In genomic region chr2L:16487571-16488276, dm6 we compare ENCODE assay signal across 1 fruit fly cellular context.
A peak's percentile ranks its signal among the peaks of the same experiment; 100 is the strongest.
TF ChIP-seq lines count a peak whose summit lies in the region.

Nepl8 (plus strand) TSS chr2L:16488148.

TF ChIP-seq in whole organism, embryonic, 481 proteins besides CTCF, POLR2A, EP300 and RAD21 (continued from another document and continues in another):
- TF ChIP-seq CG33213 (GFP tag; optimal IDR thresholded peaks at IDR 0.05; lab: Kevin White, UChicago) = peak; percentile 63
- TF ChIP-seq CoRest (tag; optimal IDR thresholded peaks at IDR 0.05; lab: Kevin White, UChicago) = peak; percentile 81
- TF ChIP-seq Atf6 (GFP tag; IDR thresholded peaks at IDR 0.05; lab: Robert Waterston, UW) = no peak
- peak; percentile 40; the same call in 1 of the 2 replicates for TF ChIP-seq amos (GFP tag; IDR thresholded peaks at IDR 0.05; lab: Robert Waterston, UW; ENCODE audit: partially characterized antibody)
- no peak for TF ChIP-seq Elba2 (GFP tag; optimal IDR thresholded peaks at IDR 0.05; lab: Kevin White, UChicago)
- no peak for TF ChIP-seq Doc2 (GFP tag; IDR thresholded peaks at IDR 0.05; lab: Robert Waterston, UW)
- TF ChIP-seq peb (GFP tag; IDR thresholded peaks at IDR 0.05; lab: Robert Waterston, UW) = no peak
- TF ChIP-seq CG31365 (tag; optimal IDR thresholded peaks at IDR 0.05; lab: Kevin White, UChicago) = no peak
- no peak for TF ChIP-seq dimm (GFP tag; IDR thresholded peaks at IDR 0.05; lab: Robert Waterston, UW)
- TF ChIP-seq ttk (GFP tag; IDR thresholded peaks at IDR 0.05; lab: Robert Waterston, UW) = 0 out of 2 replicates have a peak, but pooled peaks have one; percentile 17
- TF ChIP-seq pfk (GFP tag; optimal IDR thresholded peaks at IDR 0.05; lab: Kevin White, UChicago) = peak; percentile 54
- TF ChIP-seq jigr1 (GFP tag; IDR thresholded peaks at IDR 0.05; lab: Robert Waterston, UW) = no peak
- peak; percentile 15 for TF ChIP-seq chn (GFP tag; optimal IDR thresholded peaks at IDR 0.05; lab: Kevin White, UChicago)
- no peak for TF ChIP-seq Dad (GFP tag; optimal IDR thresholded peaks at IDR 0.05; lab: Kevin White, UChicago)
- TF ChIP-seq CG6765 (GFP tag; optimal IDR thresholded peaks at IDR 0.05; lab: Kevin White, UChicago) = no peak
- no peak for TF ChIP-seq Fer3 (tag; optimal IDR thresholded peaks at IDR 0.05; lab: Kevin White, UChicago)
- TF ChIP-seq bcd (GFP tag; optimal IDR thresholded peaks at IDR 0.05; lab: Kevin White, UChicago) = no peak
- TF ChIP-seq CG18476 (GFP tag; optimal IDR thresholded peaks at IDR 0.05; lab: Kevin White, UChicago) = no peak
- peak; percentile 47 for TF ChIP-seq odd (GFP tag; optimal IDR thresholded peaks at IDR 0.05; lab: Kevin White, UChicago)
- no peak for TF ChIP-seq klu (GFP tag; IDR thresholded peaks at IDR 0.05; lab: Robert Waterston, UW)
- no peak for TF ChIP-seq CG34376 (GFP tag; optimal IDR thresholded peaks at IDR 0.05; lab: Kevin White, UChicago)
- TF ChIP-seq Sry-δ (GFP tag; optimal IDR thresholded peaks at IDR 0.05; lab: Kevin White, UChicago) = peak; percentile 59
- peak; percentile 1 to 25 for TF ChIP-seq Pdp1 (GFP tag; optimal IDR thresholded peaks at IDR 0.05; lab: Kevin White, UChicago)
- peak; percentile 2 for TF ChIP-seq ERR (GFP tag; optimal IDR thresholded peaks at IDR 0.05; lab: Kevin White, UChicago)
- no peak for TF ChIP-seq CG6683 (GFP tag; optimal IDR thresholded peaks at IDR 0.05; lab: Kevin White, UChicago)
- peak; percentile 11 for TF ChIP-seq CG18764 (GFP tag; optimal IDR thresholded peaks at IDR 0.05; lab: Kevin White, UChicago)
- TF ChIP-seq NFAT (GFP tag; IDR thresholded peaks at IDR 0.05; lab: Robert Waterston, UW) = no peak
- TF ChIP-seq gsb-n (tag; optimal IDR thresholded peaks at IDR 0.05; lab: Kevin White, UChicago) = peak; percentile 12
- TF ChIP-seq CG14860 (GFP tag; IDR thresholded peaks at IDR 0.05; lab: Robert Waterston, UW; ENCODE audit: partially characterized antibody) = no peak
- TF ChIP-seq crol (GFP tag; IDR thresholded peaks at IDR 0.05; lab: Robert Waterston, UW) = no peak
- no peak for TF ChIP-seq mirr (GFP tag; optimal IDR thresholded peaks at IDR 0.05; lab: Kevin White, UChicago)
- TF ChIP-seq scrt (GFP tag; optimal IDR thresholded peaks at IDR 0.05; lab: Kevin White, UChicago) = no peak
- no peak for TF ChIP-seq ken (GFP tag; IDR thresholded peaks at IDR 0.05; lab: Robert Waterston, UW)
- TF ChIP-seq Dbx (GFP tag; IDR thresholded peaks at IDR 0.05; lab: Robert Waterston, UW) = 0 out of 3 replicates have a peak, but pooled peaks have one; percentile 12
- no peak for TF ChIP-seq usp (GFP tag; optimal IDR thresholded peaks at IDR 0.05; lab: Kevin White, UChicago)
- no peak for TF ChIP-seq CG6689 (GFP tag; IDR thresholded peaks at IDR 0.05; lab: Robert Waterston, UW)
- peak; percentile 60 for TF ChIP-seq phol (tag; optimal IDR thresholded peaks at IDR 0.05; lab: Kevin White, UChicago)
- peak; percentile 32 for TF ChIP-seq maf-S (GFP tag; optimal IDR thresholded peaks at IDR 0.05; lab: Kevin White, UChicago)
- TF ChIP-seq cad (GFP tag; optimal IDR thresholded peaks at IDR 0.05; lab: Kevin White, UChicago) = no peak
- TF ChIP-seq crp (GFP tag; optimal IDR thresholded peaks at IDR 0.05; lab: Kevin White, UChicago) = peak in 1 of 2 experiments; percentile 29
- no peak for TF ChIP-seq TFAM (GFP tag; optimal IDR thresholded peaks at IDR 0.05; lab: Kevin White, UChicago)
- TF ChIP-seq CG5953 (GFP tag; IDR thresholded peaks at IDR 0.05; lab: Robert Waterston, UW) = no peak
- no peak for TF ChIP-seq pnt (GFP tag; optimal IDR thresholded peaks at IDR 0.05; lab: Kevin White, UChicago)
- no peak for TF ChIP-seq CG31224 (GFP tag; IDR thresholded peaks at IDR 0.05; lab: Robert Waterston, UW)
- no peak for TF ChIP-seq aop (GFP tag; IDR thresholded peaks at IDR 0.05; lab: Robert Waterston, UW)
- no peak for TF ChIP-seq Six4 (GFP tag; optimal IDR thresholded peaks at IDR 0.05; lab: Kevin White, UChicago)
- TF ChIP-seq seq (GFP tag; IDR thresholded peaks at IDR 0.05; lab: Robert Waterston, UW) = no peak
- TF ChIP-seq CG12299 (tag; optimal IDR thresholded peaks at IDR 0.05; lab: Kevin White, UChicago) = no peak
- peak; percentile 48 for TF ChIP-seq Dref (GFP tag; IDR thresholded peaks at IDR 0.05; lab: Robert Waterston, UW)
- peak; percentile 58 for TF ChIP-seq CG8944 (GFP tag; optimal IDR thresholded peaks at IDR 0.05; lab: Kevin White, UChicago)
- no peak for TF ChIP-seq insv (GFP tag; optimal IDR thresholded peaks at IDR 0.05; lab: Kevin White, UChicago)
- 0 out of 3 replicates have a peak, but pooled peaks have one; percentile 14 for TF ChIP-seq ci (GFP tag; IDR thresholded peaks at IDR 0.05; lab: Robert Waterston, UW)
- peak in 1 of 2 experiments; percentile 12 for TF ChIP-seq bsh (GFP tag; optimal IDR thresholded peaks at IDR 0.05; lab: Kevin White, UChicago)
- TF ChIP-seq ash1 (GFP tag; optimal IDR thresholded peaks at IDR 0.05; lab: Kevin White, UChicago) = no peak
- TF ChIP-seq Opbp (GFP tag; IDR thresholded peaks at IDR 0.05; lab: Robert Waterston, UW; ENCODE audit: partially characterized antibody) = peak; percentile 58; the same call in 1 of the 3 replicates
- no peak for TF ChIP-seq dm (GFP tag; optimal IDR thresholded peaks at IDR 0.05; lab: Kevin White, UChicago)
- no peak for TF ChIP-seq CG32532 (GFP tag; IDR thresholded peaks at IDR 0.05; lab: Robert Waterston, UW)
- no peak for TF ChIP-seq CG12236 (GFP tag; optimal IDR thresholded peaks at IDR 0.05; lab: Kevin White, UChicago)
- TF ChIP-seq danr (GFP tag; IDR thresholded peaks at IDR 0.05; lab: Robert Waterston, UW) = no peak
- no peak for TF ChIP-seq CG31441 (GFP tag; IDR thresholded peaks at IDR 0.05; lab: Robert Waterston, UW)
- no peak for TF ChIP-seq CG10565 (GFP tag; optimal IDR thresholded peaks at IDR 0.05; lab: Kevin White, UChicago)
- TF ChIP-seq oc (tag; optimal IDR thresholded peaks at IDR 0.05; lab: Kevin White, UChicago) = no peak
- no peak for TF ChIP-seq disco-r (GFP tag; optimal IDR thresholded peaks at IDR 0.05; lab: Kevin White, UChicago)
- TF ChIP-seq CG10959 (GFP tag; IDR thresholded peaks at IDR 0.05; lab: Robert Waterston, UW) = no peak
- no peak for TF ChIP-seq kni (GFP tag; optimal IDR thresholded peaks at IDR 0.05; lab: Kevin White, UChicago)
- TF ChIP-seq E2f2 (GFP tag; IDR thresholded peaks at IDR 0.05; lab: Robert Waterston, UW) = peak; percentile 100
- peak; percentile 42 for TF ChIP-seq CG7839 (tag; optimal IDR thresholded peaks at IDR 0.05; lab: Kevin White, UChicago)
- TF ChIP-seq CG11247 (GFP tag; IDR thresholded peaks at IDR 0.05; lab: Robert Waterston, UW) = no peak
- peak; percentile 45 for TF ChIP-seq pum (GFP tag; optimal IDR thresholded peaks at IDR 0.05; lab: Kevin White, UChicago)
- no peak for TF ChIP-seq CG11696 (GFP tag; IDR thresholded peaks at IDR 0.05; lab: Robert Waterston, UW)
- peak; percentile 77 for TF ChIP-seq Myb (GFP tag; optimal IDR thresholded peaks at IDR 0.05; lab: Kevin White, UChicago)
- TF ChIP-seq Bgb (GFP tag; IDR thresholded peaks at IDR 0.05; lab: Robert Waterston, UW; ENCODE audit: partially characterized antibody) = peak; percentile 59; the same call in 1 of the 2 replicates
- peak; percentile 9 for TF ChIP-seq CG10979 (tag; optimal IDR thresholded peaks at IDR 0.05; lab: Kevin White, UChicago)
- no peak for TF ChIP-seq CG6813 (GFP tag; optimal IDR thresholded peaks at IDR 0.05; lab: Kevin White, UChicago)
- TF ChIP-seq CkIIα-i1 (GFP tag; IDR thresholded peaks at IDR 0.05; lab: Robert Waterston, UW) = no peak
- no peak for TF ChIP-seq CG32767 (GFP tag; IDR thresholded peaks at IDR 0.05; lab: Robert Waterston, UW)
- TF ChIP-seq run (tag; optimal IDR thresholded peaks at IDR 0.05; lab: Kevin White, UChicago) = no peak
- peak; percentile 96 for TF ChIP-seq Ets65A (GFP tag; lab: Kevin White, UChicago)
- TF ChIP-seq CG17328 (GFP tag; IDR thresholded peaks at IDR 0.05; lab: Robert Waterston, UW) = no peak
- TF ChIP-seq CG11398 (GFP tag; optimal IDR thresholded peaks at IDR 0.05; lab: Kevin White, UChicago) = no peak
- no peak for TF ChIP-seq lbe (GFP tag; optimal IDR thresholded peaks at IDR 0.05; lab: Kevin White, UChicago)
- no peak for TF ChIP-seq CG43689 (GFP tag; IDR thresholded peaks at IDR 0.05; lab: Robert Waterston, UW)
- no peak for TF ChIP-seq HHEX (GFP tag; optimal IDR thresholded peaks at IDR 0.05; lab: Kevin White, UChicago)
- peak; percentile 48 for TF ChIP-seq Nf-YB (GFP tag; optimal IDR thresholded peaks at IDR 0.05; lab: Kevin White, UChicago)
- no peak for TF ChIP-seq YL-1 (GFP tag; optimal IDR thresholded peaks at IDR 0.05; lab: Kevin White, UChicago)
- TF ChIP-seq CG17186 (GFP tag; optimal IDR thresholded peaks at IDR 0.05; lab: Kevin White, UChicago) = peak; percentile 2
- peak; percentile 34; the same call in 1 of the 2 replicates for TF ChIP-seq CG32772 (GFP tag; IDR thresholded peaks at IDR 0.05; lab: Robert Waterston, UW)
- no peak for TF ChIP-seq Lim3 (GFP tag; IDR thresholded peaks at IDR 0.05; lab: Robert Waterston, UW)
- no peak for TF ChIP-seq Sry-β (GFP tag; optimal IDR thresholded peaks at IDR 0.05; lab: Kevin White, UChicago)
- peak; percentile 51 for TF ChIP-seq BEAF-32 (GFP tag; optimal IDR thresholded peaks at IDR 0.05; lab: Kevin White, UChicago)
- peak; percentile 49; the same call in 1 of the 2 replicates for TF ChIP-seq CG11085 (GFP tag; IDR thresholded peaks at IDR 0.05; lab: Robert Waterston, UW)
- TF ChIP-seq Asciz (GFP tag; optimal IDR thresholded peaks at IDR 0.05; lab: Kevin White, UChicago) = no peak
- TF ChIP-seq rib (GFP tag; IDR thresholded peaks at IDR 0.05; lab: Robert Waterston, UW) = no peak
- TF ChIP-seq Antp (GFP tag; optimal IDR thresholded peaks at IDR 0.05; lab: Kevin White, UChicago) = peak; percentile 47
- peak; percentile 17 for TF ChIP-seq CrebB (tag; optimal IDR thresholded peaks at IDR 0.05; lab: Kevin White, UChicago)
- TF ChIP-seq twi (tag; optimal IDR thresholded peaks at IDR 0.05; lab: Kevin White, UChicago) = peak; percentile 4
- no peak for TF ChIP-seq CG2116 (GFP tag; optimal IDR thresholded peaks at IDR 0.05; lab: Kevin White, UChicago)
- no peak for TF ChIP-seq gt (GFP tag; IDR thresholded peaks at IDR 0.05; lab: Robert Waterston, UW)
- TF ChIP-seq ems (GFP tag; optimal IDR thresholded peaks at IDR 0.05; lab: Kevin White, UChicago) = no peak
- no peak; the same call in 1 of the 2 replicates for TF ChIP-seq inv (GFP tag; IDR thresholded peaks at IDR 0.05; lab: Robert Waterston, UW; ENCODE audit: partially characterized antibody)
- TF ChIP-seq Eip74EF (GFP tag; optimal IDR thresholded peaks at IDR 0.05; lab: Kevin White, UChicago) = no peak
- TF ChIP-seq unpg (GFP tag; optimal IDR thresholded peaks at IDR 0.05; lab: Kevin White, UChicago) = peak; percentile 6
- TF ChIP-seq pros (GFP tag; optimal IDR thresholded peaks at IDR 0.05; lab: Kevin White, UChicago) = no peak
- TF ChIP-seq cato (GFP tag; optimal IDR thresholded peaks at IDR 0.05; lab: Kevin White, UChicago; ENCODE audit: borderline replicate concordance) = no peak
- TF ChIP-seq Hey (tag; optimal IDR thresholded peaks at IDR 0.05; lab: Kevin White, UChicago) = no peak
- TF ChIP-seq CG30431 (GFP tag; optimal IDR thresholded peaks at IDR 0.05; lab: Kevin White, UChicago) = no peak
- TF ChIP-seq h (optimal IDR thresholded peaks at IDR 0.05; lab: Kevin White, UChicago) = no peak
- TF ChIP-seq CG1602 (GFP tag; optimal IDR thresholded peaks at IDR 0.05; lab: Kevin White, UChicago) = no peak
- TF ChIP-seq Dek (tag; optimal IDR thresholded peaks at IDR 0.05; lab: Kevin White, UChicago) = peak; percentile 75
- peak; percentile 44 for TF ChIP-seq gfzf (GFP tag; optimal IDR thresholded peaks at IDR 0.05; lab: Kevin White, UChicago)
- TF ChIP-seq Sox100B (GFP tag; optimal IDR thresholded peaks at IDR 0.05; lab: Kevin White, UChicago) = no peak
- no peak for TF ChIP-seq CG4617 (GFP tag; optimal IDR thresholded peaks at IDR 0.05; lab: Kevin White, UChicago; ENCODE audit: borderline replicate concordance)
- peak; percentile 90 for TF ChIP-seq CG2199 (GFP tag; IDR thresholded peaks at IDR 0.05; lab: Robert Waterston, UW)
- TF ChIP-seq btn (GFP tag; optimal IDR thresholded peaks at IDR 0.05; lab: Kevin White, UChicago) = no peak
- no peak for TF ChIP-seq en (GFP tag; optimal IDR thresholded peaks at IDR 0.05; lab: Kevin White, UChicago)
- no peak for TF ChIP-seq CG2678 (tag; optimal IDR thresholded peaks at IDR 0.05; lab: Kevin White, UChicago)
- no peak for TF ChIP-seq CG8478 (optimal IDR thresholded peaks at IDR 0.05; lab: Kevin White, UChicago)
- peak; percentile 16 for TF ChIP-seq CG4820 (GFP tag; optimal IDR thresholded peaks at IDR 0.05; lab: Kevin White, UChicago)
- no peak for TF ChIP-seq CG1832 (GFP tag; optimal IDR thresholded peaks at IDR 0.05; lab: Kevin White, UChicago)
- no peak for TF ChIP-seq br (optimal IDR thresholded peaks at IDR 0.05; lab: Kevin White, UChicago)
- TF ChIP-seq MTF-1 (GFP tag; optimal IDR thresholded peaks at IDR 0.05; lab: Kevin White, UChicago; ENCODE audit: borderline replicate concordance) = no peak
- no peak for TF ChIP-seq NC2α (GFP tag; optimal IDR thresholded peaks at IDR 0.05; lab: Kevin White, UChicago)
- no peak for TF ChIP-seq HLHmδ (GFP tag; optimal IDR thresholded peaks at IDR 0.05; lab: Kevin White, UChicago)
- TF ChIP-seq Dip3 (GFP tag; optimal IDR thresholded peaks at IDR 0.05; lab: Kevin White, UChicago) = peak; percentile 32
- TF ChIP-seq CG30403 (GFP tag; optimal IDR thresholded peaks at IDR 0.05; lab: Kevin White, UChicago) = peak; percentile 9
- TF ChIP-seq CG31388 (GFP tag; optimal IDR thresholded peaks at IDR 0.05; lab: Kevin White, UChicago) = no peak
- TF ChIP-seq CG4730 (GFP tag; IDR thresholded peaks at IDR 0.05; lab: Robert Waterston, UW) = no peak
- TF ChIP-seq CG9797 (GFP tag; optimal IDR thresholded peaks at IDR 0.05; lab: Kevin White, UChicago) = no peak
- no peak for TF ChIP-seq CG15011 (GFP tag; optimal IDR thresholded peaks at IDR 0.05; lab: Kevin White, UChicago)
- no peak for TF ChIP-seq Sin3A (optimal IDR thresholded peaks at IDR 0.05; lab: Kevin White, UChicago)
- peak; percentile 82 for TF ChIP-seq CG4707 (GFP tag; optimal IDR thresholded peaks at IDR 0.05; lab: Kevin White, UChicago)
- TF ChIP-seq Dip2 (GFP tag; IDR thresholded peaks at IDR 0.05; lab: Robert Waterston, UW) = no peak
- no peak for TF ChIP-seq Neu2 (GFP tag; optimal IDR thresholded peaks at IDR 0.05; lab: Kevin White, UChicago; ENCODE audit: borderline replicate concordance)
- TF ChIP-seq esg (GFP tag; conservative IDR thresholded peaks at IDR 0.05; lab: Robert Waterston, UW) = no peak
- no peak for TF ChIP-seq CG16779 (GFP tag; IDR thresholded peaks at IDR 0.05; lab: Robert Waterston, UW)
- TF ChIP-seq CG9817 (tag; optimal IDR thresholded peaks at IDR 0.05; lab: Kevin White, UChicago) = peak; percentile 56
